Worm (Caenorhabditis elegans): ENCODE measurements around the gene dhcr-24.

- TF ChIP-seq flt-1 (GFP tag; IDR thresholded peaks at IDR 0.05): no peak
- no peak for TF ChIP-seq ama-1 (optimal IDR thresholded peaks at IDR 0.05)
- no peak for TF ChIP-seq ceh-13 (GFP tag; optimal IDR thresholded peaks at IDR 0.05)
- TF ChIP-seq scrt-1 (GFP tag; IDR thresholded peaks at IDR 0.05): no peak
- no peak for TF ChIP-seq hnd-1 (tag; optimal IDR thresholded peaks at IDR 0.05)
- TF ChIP-seq tra-4 (tag; optimal IDR thresholded peaks at IDR 0.05): no peak
- no peak for TF ChIP-seq B0310.2 (tag; optimal IDR thresholded peaks at IDR 0.05)
- TF ChIP-seq sea-1 (GFP tag; conservative IDR thresholded peaks at IDR 0.05): no peak
- TF ChIP-seq hmbx-1 (tag; optimal IDR thresholded peaks at IDR 0.05): no peak
- TF ChIP-seq F13C5.2 (tag; optimal IDR thresholded peaks at IDR 0.05): no peak
- no peak for TF ChIP-seq aly-1 (tag; optimal IDR thresholded peaks at IDR 0.05)
- TF ChIP-seq ceh-36 (tag; optimal IDR thresholded peaks at IDR 0.05): no peak
- no peak for TF ChIP-seq tbx-37 (GFP tag; conservative IDR thresholded peaks at IDR 0.05)
These were observed 26.1 kb upstream of the dhcr-24 start for ce11 chrX:2590023-2590422.
